Fruit fly (Drosophila melanogaster): ENCODE measurements around the gene CG7903.
A peak's percentile ranks its signal among the peaks of the same experiment; 100 is the strongest.

Gene CG7903

dm6 chr3R:30014977-30015514 is 20.0 kb upstream of the CG7903 start, which contains the start of gene CG7920:
TSS of gene CG7920 (minus strand) at chr3R:30015284.
- TF ChIP-seq CG13204 (GFP tag; optimal IDR thresholded peaks at IDR 0.05), result peak; percentile 45
- TF ChIP-seq fd96Ca (GFP tag; IDR thresholded peaks at IDR 0.05), result no peak
- TF ChIP-seq Pif1B (GFP tag; optimal IDR thresholded peaks at IDR 0.05), result no peak
- TF ChIP-seq CG15710 (tag; optimal IDR thresholded peaks at IDR 0.05), result no peak
- no peak for TF ChIP-seq CG10348 (GFP tag; IDR thresholded peaks at IDR 0.05)
- TF ChIP-seq CG12605 (GFP tag; IDR thresholded peaks at IDR 0.05), result peak; percentile 44; the same call in 1 of the 2 replicates
- no peak for TF ChIP-seq Pif1A (GFP tag; optimal IDR thresholded peaks at IDR 0.05)
- TF ChIP-seq Ets98B (GFP tag; IDR thresholded peaks at IDR 0.05), result peak; percentile 40; the same call in 1 of the 2 replicates
- TF ChIP-seq CG17806 (tag; optimal IDR thresholded peaks at IDR 0.05), result peak; percentile 6
- TF ChIP-seq EcR (GFP tag; optimal IDR thresholded peaks at IDR 0.05), result no peak
- TF ChIP-seq D1 (tag; optimal IDR thresholded peaks at IDR 0.05), result no peak
- TF ChIP-seq rn (GFP tag; IDR thresholded peaks at IDR 0.05), result no peak
- no peak for TF ChIP-seq CG14655 (GFP tag; optimal IDR thresholded peaks at IDR 0.05)
- peak; percentile 7 for TF ChIP-seq CG34367 (tag; optimal IDR thresholded peaks at IDR 0.05)
- TF ChIP-seq CG32121 (GFP tag; IDR thresholded peaks at IDR 0.05), result 0 out of 2 replicates have a peak, but pooled peaks have one; percentile 24
- TF ChIP-seq CG8301 (tag; optimal IDR thresholded peaks at IDR 0.05), result peak; percentile 6
- no peak for TF ChIP-seq gl (tag; optimal IDR thresholded peaks at IDR 0.05)
- no peak for TF ChIP-seq CG9948 (tag; optimal IDR thresholded peaks at IDR 0.05)
- TF ChIP-seq CG4496 (GFP tag; IDR thresholded peaks at IDR 0.05), result 0 out of 3 replicates have a peak, but pooled peaks have one; percentile 36
- no peak for TF ChIP-seq CG8159 (tag; optimal IDR thresholded peaks at IDR 0.05)
- no peak for TF ChIP-seq Snoo (tag; optimal IDR thresholded peaks at IDR 0.05)

- no peak for TF ChIP-seq rn (GFP tag; IDR thresholded peaks at IDR 0.05)
- no peak for TF ChIP-seq D1 (tag; optimal IDR thresholded peaks at IDR 0.05)
- no peak for TF ChIP-seq CG34367 (tag; optimal IDR thresholded peaks at IDR 0.05)
- TF ChIP-seq Snoo (tag; optimal IDR thresholded peaks at IDR 0.05), result no peak
These were observed 19.4 kb upstream of the CG7903 start for dm6 chr3R:30014480-30014879.

dm6 chr3R:30013909-30014308 is 18.9 kb upstream of the CG7903 start:
- no peak for TF ChIP-seq D1 (tag; optimal IDR thresholded peaks at IDR 0.05)
- peak; percentile 54; the same call in 1 of the 3 replicates for TF ChIP-seq CG4496 (GFP tag; IDR thresholded peaks at IDR 0.05)
- TF ChIP-seq rn (GFP tag; IDR thresholded peaks at IDR 0.05), result no peak
- TF ChIP-seq gl (tag; optimal IDR thresholded peaks at IDR 0.05), result peak; percentile 94
- peak; percentile 64 for TF ChIP-seq Pif1B (GFP tag; optimal IDR thresholded peaks at IDR 0.05)
- TF ChIP-seq CG12605 (GFP tag; IDR thresholded peaks at IDR 0.05), result peak; percentile 87
- TF ChIP-seq CG34367 (tag; optimal IDR thresholded peaks at IDR 0.05), result peak; percentile 23
- peak; percentile 77 for TF ChIP-seq Ets98B (GFP tag; IDR thresholded peaks at IDR 0.05)
- peak; percentile 48 for TF ChIP-seq CG8301 (tag; optimal IDR thresholded peaks at IDR 0.05)
- TF ChIP-seq CG8159 (tag; optimal IDR thresholded peaks at IDR 0.05), result peak; percentile 40
- peak; percentile 3 for TF ChIP-seq Snoo (tag; optimal IDR thresholded peaks at IDR 0.05)
- TF ChIP-seq EcR (GFP tag; optimal IDR thresholded peaks at IDR 0.05), result no peak
- no peak for TF ChIP-seq CG9948 (tag; optimal IDR thresholded peaks at IDR 0.05)
- TF ChIP-seq CG32121 (GFP tag; IDR thresholded peaks at IDR 0.05), result no peak; the same call in 1 of the 2 replicates
- peak; percentile 58 for TF ChIP-seq CG14655 (GFP tag; optimal IDR thresholded peaks at IDR 0.05)
- peak; percentile 76 for TF ChIP-seq Pif1A (GFP tag; optimal IDR thresholded peaks at IDR 0.05)
- peak; percentile 39; the same call in 2 of the 3 replicates for TF ChIP-seq fd96Ca (GFP tag; IDR thresholded peaks at IDR 0.05)
- TF ChIP-seq CG17806 (tag; optimal IDR thresholded peaks at IDR 0.05), result peak; percentile 47
- TF ChIP-seq CG10348 (GFP tag; IDR thresholded peaks at IDR 0.05), result no peak
- TF ChIP-seq CG15710 (tag; optimal IDR thresholded peaks at IDR 0.05), result peak; percentile 18
- TF ChIP-seq CG13204 (GFP tag; optimal IDR thresholded peaks at IDR 0.05), result peak; percentile 78

dm6 chr3R:30012602-30013489 is 17.8 kb upstream of the CG7903 start:
- peak; percentile 66; the same call in 1 of the 2 replicates for TF ChIP-seq Ets98B (GFP tag; IDR thresholded peaks at IDR 0.05)
- peak; percentile 58 for TF ChIP-seq CG14655 (GFP tag; optimal IDR thresholded peaks at IDR 0.05)
- TF ChIP-seq CG4496 (GFP tag; IDR thresholded peaks at IDR 0.05), result peak; percentile 72
- TF ChIP-seq CG12605 (GFP tag; IDR thresholded peaks at IDR 0.05), result no peak
- TF ChIP-seq D1 (tag; optimal IDR thresholded peaks at IDR 0.05), result no peak
- TF ChIP-seq CG13204 (GFP tag; optimal IDR thresholded peaks at IDR 0.05), result no peak
- no peak for TF ChIP-seq Snoo (tag; optimal IDR thresholded peaks at IDR 0.05)
- TF ChIP-seq EcR (GFP tag; optimal IDR thresholded peaks at IDR 0.05), result no peak
- no peak for TF ChIP-seq CG34367 (tag; optimal IDR thresholded peaks at IDR 0.05)
- no peak for TF ChIP-seq CG15710 (tag; optimal IDR thresholded peaks at IDR 0.05)
- TF ChIP-seq CG32121 (GFP tag; IDR thresholded peaks at IDR 0.05), result peak; percentile 64
- no peak for TF ChIP-seq CG8159 (tag; optimal IDR thresholded peaks at IDR 0.05)
- TF ChIP-seq CG8301 (tag; optimal IDR thresholded peaks at IDR 0.05), result peak; percentile 38
- TF ChIP-seq fd96Ca (GFP tag; IDR thresholded peaks at IDR 0.05), result peak; percentile 68; the same call in 2 of the 3 replicates
- no peak for TF ChIP-seq CG10348 (GFP tag; IDR thresholded peaks at IDR 0.05)
- no peak for TF ChIP-seq CG17806 (tag; optimal IDR thresholded peaks at IDR 0.05)
- no peak for TF ChIP-seq Pif1B (GFP tag; optimal IDR thresholded peaks at IDR 0.05)
- no peak for TF ChIP-seq CG9948 (tag; optimal IDR thresholded peaks at IDR 0.05)
- TF ChIP-seq Pif1A (GFP tag; optimal IDR thresholded peaks at IDR 0.05), result no peak
- peak; percentile 32; the same call in 1 of the 2 replicates for TF ChIP-seq rn (GFP tag; IDR thresholded peaks at IDR 0.05)
- no peak for TF ChIP-seq gl (tag; optimal IDR thresholded peaks at IDR 0.05)

dm6 chr3R:30009173-30009572 is 14.1 kb upstream of the CG7903 start, which contains the start of gene CG7912:
TSS of gene CG7912 (minus strand) at chr3R:30009189.
- no peak for TF ChIP-seq Ets98B (GFP tag; IDR thresholded peaks at IDR 0.05)
- TF ChIP-seq CG9948 (tag; optimal IDR thresholded peaks at IDR 0.05), result no peak

All from whole organism, pupa.